Worm (Caenorhabditis elegans) whole organism, mixed stage, embryonic: ENCODE measurements around the gene pmk-2.

Experiments
- elt-3 ChIP-seq: fragments of 150-350 bp; optimal IDR thresholded peaks from 2 replicates; lab custom pipeline; 2014; ENCODE audit warnings: missing biosample characterization, missing genetic modification characterization
- nhr-12 ChIP-seq: fragments of 150-350 bp; optimal IDR thresholded peaks from 2 replicates; lab custom pipeline; 2014; ENCODE audit warnings: missing biosample characterization, missing genetic modification characterization
- nhr-2 ChIP-seq: fragments of 150-350 bp; optimal IDR thresholded peaks from 2 replicates; lab custom pipeline; 2014; ENCODE audit warnings: missing biosample characterization, missing genetic modification characterization
- pha-4 ChIP-seq: fragments of 150-350 bp; optimal IDR thresholded peaks from 2 replicates; lab custom pipeline; 2018; ENCODE audit warnings: missing biosample characterization, missing genetic modification reagents, missing genetic modification characterization
- snpc-4 ChIP-seq: fragments of 150-350 bp; optimal IDR thresholded peaks from 2 replicates; lab custom pipeline; 2014; ENCODE audit warnings: missing biosample characterization, missing genetic modification characterization

DNA sequence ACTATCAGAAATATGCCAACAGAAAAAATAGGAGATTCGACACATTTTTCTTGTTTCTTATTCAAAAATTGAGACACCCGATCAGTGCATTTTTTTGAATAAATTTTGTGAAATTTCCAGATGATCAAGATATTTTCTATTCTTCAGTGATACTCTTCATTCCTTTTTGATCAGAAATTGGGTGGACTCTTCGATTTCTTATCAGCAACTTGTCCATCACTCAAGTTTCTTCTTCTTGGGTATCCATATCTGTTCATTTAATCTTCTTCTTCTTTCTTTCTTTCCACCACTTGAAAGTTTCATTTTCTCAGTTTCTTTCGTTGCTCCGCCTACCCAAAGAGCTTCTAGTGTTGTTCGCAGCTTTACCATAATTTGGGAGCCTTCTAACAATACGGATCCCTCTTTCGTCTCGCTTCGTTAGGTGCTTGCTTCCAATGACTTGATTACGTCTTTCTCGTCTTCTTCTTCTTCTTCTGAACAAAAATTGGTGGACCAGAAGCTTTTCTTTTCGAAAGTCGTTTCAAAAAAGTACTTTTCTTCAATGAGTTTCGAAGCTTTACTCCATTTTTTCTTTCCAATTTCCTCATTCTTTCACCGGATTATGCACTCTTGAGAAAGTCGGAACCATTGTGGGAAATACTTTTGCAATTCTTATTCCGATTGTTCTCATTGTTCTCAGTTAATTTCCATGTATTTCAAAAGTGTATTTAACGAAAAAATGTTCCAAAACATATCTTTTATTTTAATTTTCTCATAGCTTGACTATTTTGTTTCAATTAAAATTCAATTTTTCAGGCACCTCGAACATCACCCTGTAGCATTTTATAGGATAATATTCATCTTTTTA, 32.6 kb downstream of the pmk-2 start, which contains the start of gene pct-1:
- TF ChIP-seq nhr-2 (tag; lab: Kevin White, UChicago) (no peak), snpc-4 (no peak), nhr-12 (tag; lab: Kevin White, UChicago) (no peak), elt-3 (no peak), pha-4 (tag; lab: Kevin White, UChicago) (no peak)
